Fruit fly (Drosophila melanogaster) whole organism, embryonic: ENCODE results near the gene mTerf3.

ENCODE experiments used
- Antp ChIP-seq: fragments of 200-800 bp; sonication (Bioruptor generic); optimal IDR thresholded peaks from 3 replicates; lab custom pipeline; 2016; ENCODE audit warnings: missing biosample characterization, missing genetic modification characterization
- CG10209 ChIP-seq: fragments of 200-800 bp; sonication (Bioruptor generic); optimal IDR thresholded peaks from 3 replicates; lab custom pipeline; 2017; ENCODE audit warnings: missing biosample characterization, mild to moderate bottlenecking, missing genetic modification characterization, missing genetic modification reagents
- CG10267 ChIP-seq: fragments of 200-800 bp; sonication (Bioruptor generic); optimal IDR thresholded peaks from 2 replicates; lab custom pipeline; 2018; ENCODE audit warnings: missing biosample characterization, mild to moderate bottlenecking, missing genetic modification characterization, moderate library complexity
- CG10565 ChIP-seq: fragments of 200-800 bp; sonication (Bioruptor generic); optimal IDR thresholded peaks from 3 replicates; lab custom pipeline; 2016; ENCODE audit warnings: missing biosample characterization, mild to moderate bottlenecking, missing genetic modification characterization
- CG10979 ChIP-seq: fragments of 200-800 bp; sonication (Bioruptor generic); optimal IDR thresholded peaks from 2 replicates; lab custom pipeline; 2018; ENCODE audit warnings: missing biosample characterization, mild to moderate bottlenecking, missing genetic modification characterization, moderate library complexity
- CG11093 ChIP-seq: fragments of 200-800 bp; sonication (Bioruptor generic); IDR thresholded peaks from 3 replicates; pipeline ENCODE4 v1.3.6; 2022; ENCODE audit warnings: missing biosample characterization, missing genetic modification characterization
- CG11723 ChIP-seq: fragments of 200-800 bp; sonication (Bioruptor generic); optimal IDR thresholded peaks from 2 replicates; lab custom pipeline; 2017; ENCODE audit warnings: missing biosample characterization, mild to moderate bottlenecking, missing genetic modification characterization
- CG13296 ChIP-seq: fragments of 200-800 bp; sonication (Bioruptor generic); optimal IDR thresholded peaks from 3 replicates; lab custom pipeline; 2018; ENCODE audit warnings: missing biosample characterization, mild to moderate bottlenecking, missing genetic modification characterization
- CG13775 ChIP-seq: fragments of 200-800 bp; sonication (Bioruptor generic); optimal IDR thresholded peaks from 3 replicates; lab custom pipeline; 2017; ENCODE audit warnings: missing biosample characterization, mild to moderate bottlenecking, missing genetic modification characterization
- CG14014 ChIP-seq: fragments of 200-800 bp; sonication (Bioruptor generic); IDR thresholded peaks from 2 replicates; pipeline ENCODE4 v1.3.6; 2022; ENCODE audit warnings: missing biosample characterization, missing genetic modification characterization
- CG14710 ChIP-seq: fragments of 200-800 bp; sonication (Bioruptor generic); optimal IDR thresholded peaks from 3 replicates; lab custom pipeline; 2019; ENCODE audit warnings: missing biosample characterization, mild to moderate bottlenecking, missing genetic modification characterization, moderate library complexity
- CG17912 ChIP-seq: fragments of 200-800 bp; sonication (Bioruptor generic); optimal IDR thresholded peaks from 2 replicates; lab custom pipeline; 2018; ENCODE audit warnings: missing biosample characterization, mild to moderate bottlenecking, missing genetic modification characterization
- CG18619 ChIP-seq: fragments of 200-800 bp; sonication (Bioruptor generic); optimal IDR thresholded peaks from 3 replicates; lab custom pipeline; 2017; ENCODE audit warnings: missing biosample characterization, mild to moderate bottlenecking, missing genetic modification characterization
- CG18764 ChIP-seq: fragments of 200-800 bp; sonication (Bioruptor generic); optimal IDR thresholded peaks from 3 replicates; lab custom pipeline; 2016; ENCODE audit warnings: missing biosample characterization, missing genetic modification characterization
- CG2875 ChIP-seq: fragments of 200-800 bp; sonication (Bioruptor generic); optimal IDR thresholded peaks from 2 replicates; lab custom pipeline; 2017; ENCODE audit warnings: missing biosample characterization, mild to moderate bottlenecking, missing genetic modification characterization, missing genetic modification reagents
- CG2889 ChIP-seq: fragments of 200-800 bp; sonication (Bioruptor generic); IDR thresholded peaks from 3 replicates; pipeline ENCODE4 v1.3.6; 2022; ENCODE audit warnings: missing biosample characterization, missing genetic modification characterization
- CG30020 ChIP-seq: fragments of 200-800 bp; optimal IDR thresholded peaks from 2 replicates; lab custom pipeline; 2019; ENCODE audit warnings: missing biosample characterization, mild to moderate bottlenecking, missing genetic modification characterization, moderate library complexity
- CG3407 ChIP-seq: fragments of 200-800 bp; sonication (Bioruptor generic); optimal IDR thresholded peaks from 2 replicates; lab custom pipeline; 2018; ENCODE audit warnings: missing biosample characterization, mild to moderate bottlenecking, missing genetic modification characterization
- CG3995 ChIP-seq: fragments of 200-800 bp; sonication (Bioruptor generic); optimal IDR thresholded peaks from 3 replicates; lab custom pipeline; 2016; ENCODE audit warnings: missing biosample characterization, missing genetic modification characterization
- CG5953 ChIP-seq: fragments of 200-800 bp; sonication (Bioruptor generic); IDR thresholded peaks from 2 replicates; pipeline ENCODE4 v1.3.6; 2022; ENCODE audit warnings: missing biosample characterization, missing genetic modification characterization
- CG6683 ChIP-seq: fragments of 200-800 bp; sonication (Bioruptor generic); optimal IDR thresholded peaks from 2 replicates; lab custom pipeline; 2017; ENCODE audit warnings: missing biosample characterization, mild to moderate bottlenecking, missing genetic modification characterization, missing genetic modification reagents
- CG7745 ChIP-seq: fragments of 200-800 bp; sonication (Bioruptor generic); optimal IDR thresholded peaks from 2 replicates; lab custom pipeline; 2018; ENCODE audit warnings: missing biosample characterization, mild to moderate bottlenecking, missing genetic modification characterization, moderate library complexity
- CG8281 ChIP-seq: fragments of 200-800 bp; sonication (Bioruptor generic); optimal IDR thresholded peaks from 2 replicates; lab custom pipeline; 2018; ENCODE audit warnings: missing biosample characterization, mild to moderate bottlenecking, missing genetic modification characterization, moderate library complexity
- CoRest ChIP-seq: fragments of 200-800 bp; sonication (Bioruptor generic); optimal IDR thresholded peaks from 3 replicates; lab custom pipeline; 2018; ENCODE audit warnings: missing biosample characterization, mild to moderate bottlenecking, missing genetic modification characterization, moderate library complexity
- Deaf1 ChIP-seq: fragments of 200-800 bp; optimal IDR thresholded peaks from 3 replicates; lab custom pipeline; 2019; ENCODE audit warnings: missing biosample characterization, mild to moderate bottlenecking, missing genetic modification characterization, moderate library complexity
- Elba2 ChIP-seq: fragments of 200-800 bp; sonication (Bioruptor generic); optimal IDR thresholded peaks from 3 replicates; lab custom pipeline; 2016; ENCODE audit warnings: missing biosample characterization, missing genetic modification characterization
- Ets97D ChIP-seq: fragments of 200-800 bp; sonication (Bioruptor generic); optimal IDR thresholded peaks from 3 replicates; lab custom pipeline; 2016; ENCODE audit warnings: missing biosample characterization, missing genetic modification characterization
- Fer1 ChIP-seq: fragments of 200-800 bp; sonication (Bioruptor generic); optimal IDR thresholded peaks from 2 replicates; lab custom pipeline; 2017; ENCODE audit warnings: missing biosample characterization, mild to moderate bottlenecking, missing genetic modification characterization
- Gug ChIP-seq: fragments of 200-800 bp; sonication (Bioruptor generic); IDR thresholded peaks from 4 replicates; pipeline ENCODE4 v1.3.6; 2022; ENCODE audit warnings: missing biosample characterization, missing genetic modification characterization
- HLHmδ ChIP-seq: fragments of 200-800 bp; sonication (Bioruptor generic); optimal IDR thresholded peaks from 2 replicates; lab custom pipeline; 2018; ENCODE audit warnings: missing biosample characterization, mild to moderate bottlenecking, missing genetic modification characterization, moderate library complexity
- Hr3 ChIP-seq: fragments of 200-800 bp; sonication (Bioruptor generic); optimal IDR thresholded peaks from 3 replicates; lab custom pipeline; 2016; ENCODE audit warnings: missing biosample characterization, missing genetic modification characterization
- Mes4 ChIP-seq: fragments of 200-800 bp; sonication (Bioruptor generic); optimal IDR thresholded peaks from 2 replicates; lab custom pipeline; 2016; ENCODE audit warnings: missing biosample characterization, missing genetic modification characterization
- Sry-δ ChIP-seq: fragments of 200-800 bp; sonication (Bioruptor generic); optimal IDR thresholded peaks from 2 replicates; lab custom pipeline; 2016; ENCODE audit warnings: missing biosample characterization, missing genetic modification characterization
- Stat92E ChIP-seq, 3 experiments: fragments of >200 bp in 2 of 3; fragments of 200-800 bp in 1 of 3; sonication (Bioruptor generic) in 1 of 3; optimal IDR thresholded peaks; 2 replicates each; lab custom pipeline; 2017 to 2019; ENCODE audit warnings: missing biosample characterization in 3 of 3, missing genetic modification characterization in 3 of 3, mild to moderate bottlenecking in 1 of 3, moderate library complexity in 1 of 3
- Xbp1 ChIP-seq: fragments of 200-800 bp; sonication (Bioruptor generic); optimal IDR thresholded peaks from 3 replicates; lab custom pipeline; 2016; ENCODE audit warnings: missing biosample characterization, mild to moderate bottlenecking, missing genetic modification characterization
- ap ChIP-seq: fragments of 200-800 bp; sonication (Bioruptor generic); IDR thresholded peaks from 2 replicates; pipeline ENCODE4 v1.3.6; 2022; ENCODE audit warnings: missing biosample characterization, missing genetic modification characterization
- bab2 ChIP-seq: fragments of 200-800 bp; sonication (Bioruptor generic); optimal IDR thresholded peaks from 2 replicates; lab custom pipeline; 2016; ENCODE audit warnings: missing biosample characterization, missing genetic modification characterization
- dimm ChIP-seq: fragments of 200-800 bp; sonication (Bioruptor generic); IDR thresholded peaks from 2 replicates; pipeline ENCODE4 v1.3.6; 2022; ENCODE audit warnings: missing biosample characterization, missing genetic modification characterization
- dysf ChIP-seq: fragments of 200-800 bp; sonication (Bioruptor generic); IDR thresholded peaks from 3 replicates; pipeline ENCODE4 v1.3.6; 2022; ENCODE audit warnings: missing biosample characterization, missing genetic modification characterization
- ewg ChIP-seq: fragments of 200-800 bp; sonication (Bioruptor generic); optimal IDR thresholded peaks from 3 replicates; lab custom pipeline; 2017; ENCODE audit warnings: mild to moderate bottlenecking, missing biosample characterization, missing genetic modification reagents, missing genetic modification characterization
- grn ChIP-seq: fragments of 200-800 bp; sonication (Bioruptor generic); optimal IDR thresholded peaks from 3 replicates; lab custom pipeline; 2017; ENCODE audit warnings: missing biosample characterization, missing genetic modification characterization
- gsb ChIP-seq: fragments of 200-800 bp; sonication (Bioruptor generic); IDR thresholded peaks from 2 replicates; pipeline ENCODE4 v1.3.6; 2022; ENCODE audit warnings: missing biosample characterization, missing genetic modification characterization
- lmd ChIP-seq: fragments of 200-800 bp; sonication (Bioruptor generic); IDR thresholded peaks from 2 replicates; pipeline ENCODE4 v1.3.6; 2022; ENCODE audit warnings: missing biosample characterization, missing genetic modification characterization
- org-1 ChIP-seq: fragments of 200-800 bp; sonication (Bioruptor generic); optimal IDR thresholded peaks from 2 replicates; lab custom pipeline; 2017; ENCODE audit warnings: missing biosample characterization, missing genetic modification characterization
- pnt ChIP-seq: fragments of 200-800 bp; sonication (Bioruptor generic); optimal IDR thresholded peaks from 3 replicates; lab custom pipeline; 2016; ENCODE audit warnings: missing biosample characterization, missing genetic modification characterization
- shn ChIP-seq: fragments of 200-800 bp; sonication (Bioruptor generic); optimal IDR thresholded peaks from 3 replicates; lab custom pipeline; 2016; ENCODE audit warnings: missing biosample characterization, missing genetic modification characterization
- slou ChIP-seq: fragments of 200-800 bp; sonication (Bioruptor generic); optimal IDR thresholded peaks from 3 replicates; lab custom pipeline; 2016; ENCODE audit warnings: missing biosample characterization, missing genetic modification characterization
- slp2 ChIP-seq: fragments of 200-800 bp; sonication (Bioruptor generic); optimal IDR thresholded peaks from 2 replicates; lab custom pipeline; 2016; ENCODE audit warnings: missing biosample characterization, missing genetic modification characterization
- vnd ChIP-seq: fragments of 200-800 bp; sonication (Bioruptor generic); IDR thresholded peaks from 3 replicates; pipeline ENCODE4 v1.3.6; 2022; ENCODE audit warnings: missing biosample characterization, missing genetic modification characterization; ENCODE audit not compliant: partially characterized antibody
- z ChIP-seq: fragments of 200-800 bp; sonication (Bioruptor generic); IDR thresholded peaks from 3 replicates; pipeline ENCODE4 v1.3.6; 2022; ENCODE audit warnings: missing biosample characterization, missing genetic modification characterization

The mTerf3 gene

DNA sequence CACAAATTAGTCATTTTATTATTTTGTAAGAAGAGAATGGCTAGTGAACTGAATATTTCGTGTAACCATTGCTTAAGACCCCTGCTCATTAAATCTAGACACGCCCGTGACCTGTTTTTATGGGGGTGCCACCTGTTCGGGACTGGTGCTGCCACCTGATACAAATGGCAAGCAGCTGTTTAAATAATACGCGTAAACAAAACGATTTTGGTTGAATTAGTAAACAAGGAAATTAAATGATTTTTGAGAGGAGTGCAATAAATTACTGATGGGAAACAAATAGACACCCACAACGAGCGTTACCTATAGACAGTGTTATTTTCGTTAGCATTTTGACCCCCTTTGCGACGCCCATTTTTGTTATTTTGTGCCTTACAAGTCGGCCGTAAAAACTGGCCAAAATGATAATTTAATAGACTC, 45.8 kb downstream of the mTerf3 start (continued):
- peak; percentile 78 for TF ChIP-seq CG17912 (GFP tag; lab: Kevin White, UChicago)
- peak; percentile 83 for TF ChIP-seq CG18619 (GFP tag; lab: Kevin White, UChicago)
- TF ChIP-seq Gug (GFP tag; lab: Robert Waterston, UW): peak; percentile 96
- peak; percentile 83 for TF ChIP-seq CG10209 (GFP tag; lab: Kevin White, UChicago)
- peak; percentile 68 for TF ChIP-seq CG3407 (GFP tag; lab: Kevin White, UChicago)
- TF ChIP-seq HLHmδ (GFP tag; lab: Kevin White, UChicago): peak; percentile 45
- TF ChIP-seq org-1 (GFP tag; lab: Kevin White, UChicago): peak; percentile 71
- no peak for TF ChIP-seq ap (GFP tag; lab: Robert Waterston, UW)
- peak; percentile 71 for TF ChIP-seq CG10979 (tag; lab: Kevin White, UChicago)
- TF ChIP-seq CG10565: no peak
- peak; percentile 62 for TF ChIP-seq Deaf1
- TF ChIP-seq CG14014 (GFP tag; lab: Robert Waterston, UW): no peak
- no peak for TF ChIP-seq vnd (GFP tag; lab: Robert Waterston, UW)
- TF ChIP-seq CG10267 (tag; lab: Kevin White, UChicago): peak; percentile 82
- TF ChIP-seq slou (GFP tag; lab: Kevin White, UChicago): peak; percentile 79
- TF ChIP-seq gsb: no peak
- TF ChIP-seq bab2 (GFP tag; lab: Kevin White, UChicago): peak; percentile 89
- TF ChIP-seq CG11723 (GFP tag; lab: Kevin White, UChicago): peak; percentile 72
- TF ChIP-seq shn (GFP tag; lab: Kevin White, UChicago): peak; percentile 80
- TF ChIP-seq CG11093: peak; percentile 69; the same call in 2 of the 3 replicates
- TF ChIP-seq CoRest (tag; lab: Kevin White, UChicago): peak; percentile 89
- TF ChIP-seq Hr3: peak; percentile 90
- TF ChIP-seq CG2875 (GFP tag; lab: Kevin White, UChicago): peak; percentile 73
- TF ChIP-seq Stat92E (GFP tag; optimal IDR thresholded peaks at IDR 0.05; lab: Kevin White, UChicago): no peak
- TF ChIP-seq CG14710 (tag; lab: Kevin White, UChicago): peak; percentile 80
- TF ChIP-seq Fer1 (GFP tag; lab: Kevin White, UChicago): peak; percentile 90
- TF ChIP-seq lmd (GFP tag; lab: Robert Waterston, UW): no peak
- TF ChIP-seq dysf: no peak
- TF ChIP-seq dimm (GFP tag; lab: Robert Waterston, UW): no peak
- TF ChIP-seq CG30020 (tag; lab: Kevin White, UChicago): peak; percentile 63
- peak; percentile 79 for TF ChIP-seq Antp (GFP tag; lab: Kevin White, UChicago)
- TF ChIP-seq z (GFP tag; lab: Robert Waterston, UW): no peak
- peak; percentile 82 for TF ChIP-seq CG13775 (GFP tag; lab: Kevin White, UChicago)
- peak; percentile 79 for TF ChIP-seq pnt (GFP tag; lab: Kevin White, UChicago)
- no peak for TF ChIP-seq CG5953
- TF ChIP-seq ewg (GFP tag; lab: Kevin White, UChicago): peak; percentile 68
- TF ChIP-seq CG8281 (tag; lab: Kevin White, UChicago): peak; percentile 62
- peak; percentile 67 for TF ChIP-seq Mes4 (GFP tag; lab: Kevin White, UChicago)
- TF ChIP-seq grn: peak; percentile 22
- TF ChIP-seq CG7745 (tag; lab: Kevin White, UChicago): no peak
- TF ChIP-seq Elba2 (GFP tag; lab: Kevin White, UChicago): peak; percentile 36
- TF ChIP-seq CG3995 (GFP tag; lab: Kevin White, UChicago): peak; percentile 37
- TF ChIP-seq Xbp1: peak; percentile 94
- peak; percentile 88 for TF ChIP-seq CG13296 (GFP tag; lab: Kevin White, UChicago)
- TF ChIP-seq CG6683 (GFP tag; lab: Kevin White, UChicago): peak; percentile 74
- peak; percentile 85 for TF ChIP-seq Ets97D (GFP tag; lab: Kevin White, UChicago)
- peak; percentile 73 for TF ChIP-seq slp2 (GFP tag; lab: Kevin White, UChicago)
- TF ChIP-seq CG2889: no peak
- peak; percentile 84 for TF ChIP-seq CG18764 (GFP tag; lab: Kevin White, UChicago)
- peak; percentile 48 for TF ChIP-seq Sry-δ (GFP tag; lab: Kevin White, UChicago)
